Worm (Caenorhabditis elegans) whole organism, L1 larva: ENCODE measurements around the gene pgm-3.

ENCODE experiments used
- ama-1 ChIP-seq: fragments of 150-350 bp; optimal IDR thresholded peaks from 2 replicates; lab custom pipeline; 2014
- blmp-1 ChIP-seq: fragments of 150-350 bp; optimal IDR thresholded peaks from 2 replicates; lab custom pipeline; 2014; ENCODE audit warnings: missing biosample characterization, missing genetic modification characterization
- ceh-82 ChIP-seq, 3 experiments: fragments of 150-350 bp in 1 of 3; sonication (generic microtip) in 2 of 3; optimal IDR thresholded peaks; 2 replicates each; lab custom pipeline; 2014 to 2017; ENCODE audit warnings: missing biosample characterization in 3 of 3, missing genetic modification characterization in 3 of 3
- ceh-88 ChIP-seq: fragments of 200-800 bp; sonication (Bioruptor generic); IDR thresholded peaks from 2 replicates; pipeline ENCODE4 v1.3.6; 2022; ENCODE audit warnings: missing genetic modification characterization, missing compliant biosample characterization
- dpl-1 ChIP-seq, 3 experiments: fragments of 150-350 bp in 2 of 3; sonication (generic microtip) in 1 of 3; optimal IDR thresholded peaks; 2 replicates each; lab custom pipeline; 2014 to 2017; ENCODE audit warnings: missing biosample characterization in 3 of 3, missing genetic modification characterization in 3 of 3, missing genetic modification reagents in 3 of 3
- dsc-1 ChIP-seq: sonication (generic microtip); optimal IDR thresholded peaks from 2 replicates; lab custom pipeline; 2016; ENCODE audit warnings: mild to moderate bottlenecking, missing genetic modification characterization, missing compliant biosample characterization
- efl-1 ChIP-seq, 4 experiments: fragments of 150-350 bp; optimal IDR thresholded peaks in 3 of 4; peaks in 1 of 4; 1 replicate in 1 of 4; 2 replicates in 3 of 4; lab custom pipeline; 2014; ENCODE audit warnings: missing biosample characterization in 2 of 4, missing genetic modification characterization in 2 of 4, missing genetic modification reagents in 2 of 4
- egl-13 ChIP-seq: sonication (generic microtip); optimal IDR thresholded peaks from 2 replicates; lab custom pipeline; 2016; ENCODE audit warnings: missing genotype, missing genetic modification reagents, missing genetic modification characterization, missing compliant biosample characterization
- elt-2 ChIP-seq: sonication (generic microtip); optimal IDR thresholded peaks from 2 replicates; lab custom pipeline; 2016; ENCODE audit warnings: missing genetic modification characterization, mild to moderate bottlenecking, inconsistent platforms, missing compliant biosample characterization, missing genetic modification reagents
- fkh-10 ChIP-seq: sonication (generic microtip); optimal IDR thresholded peaks from 2 replicates; lab custom pipeline; 2017; ENCODE audit warnings: missing biosample characterization, missing genetic modification reagents, missing genetic modification characterization
- fkh-4 ChIP-seq: sonication (generic microtip); optimal IDR thresholded peaks from 2 replicates; lab custom pipeline; 2016; ENCODE audit warnings: missing compliant biosample characterization, missing genetic modification characterization, borderline replicate concordance
- fkh-8 ChIP-seq: sonication (generic microtip); optimal IDR thresholded peaks from 2 replicates; lab custom pipeline; 2016; ENCODE audit warnings: mild to moderate bottlenecking, missing genetic modification characterization, missing compliant biosample characterization
- fos-1 ChIP-seq: fragments of 150-350 bp; optimal IDR thresholded peaks from 2 replicates; lab custom pipeline; 2014; ENCODE audit warnings: missing biosample characterization, missing genetic modification characterization
- irx-1 ChIP-seq: sonication (generic microtip); optimal IDR thresholded peaks from 2 replicates; lab custom pipeline; 2016; ENCODE audit warnings: missing genetic modification characterization, missing compliant biosample characterization
- isw-1 ChIP-seq: fragments of 200-800 bp; sonication (Bioruptor generic); IDR thresholded peaks from 2 replicates; pipeline ENCODE4 v1.3.6; 2022; ENCODE audit warnings: missing genetic modification characterization, missing compliant biosample characterization
- jun-1 ChIP-seq: fragments of 150-350 bp; optimal IDR thresholded peaks from 2 replicates; lab custom pipeline; 2014; ENCODE audit warnings: missing biosample characterization, missing genetic modification reagents, missing genetic modification characterization
- lin-13 ChIP-seq: fragments of 150-350 bp; optimal IDR thresholded peaks from 2 replicates; lab custom pipeline; 2014; ENCODE audit warnings: missing biosample characterization, missing genetic modification reagents, missing genetic modification characterization
- lin-14 ChIP-seq: fragments of 200-800 bp; sonication (Bioruptor generic); optimal IDR thresholded peaks from 2 replicates; lab custom pipeline; 2018; ENCODE audit warnings: mild to moderate bottlenecking, missing genetic modification characterization, moderate library complexity, missing compliant biosample characterization
- lin-35 ChIP-seq, 2 experiments: fragments of 150-350 bp; optimal IDR thresholded peaks; 2 replicates each; lab custom pipeline; 2014; ENCODE audit warnings: missing biosample characterization in 2 of 2, missing genetic modification characterization in 2 of 2, missing genetic modification reagents in 2 of 2
- lsy-2 ChIP-seq, 2 experiments: fragments of 150-350 bp; optimal IDR thresholded peaks; 2 replicates each; lab custom pipeline; 2014; ENCODE audit warnings: missing biosample characterization in 2 of 2, missing genetic modification characterization in 2 of 2
- mep-1 ChIP-seq: fragments of 150-350 bp; optimal IDR thresholded peaks from 2 replicates; lab custom pipeline; 2014; ENCODE audit warnings: missing biosample characterization, missing genetic modification characterization
- nhr-237 ChIP-seq: fragments of 150-350 bp; optimal IDR thresholded peaks from 2 replicates; lab custom pipeline; 2014; ENCODE audit warnings: missing biosample characterization, missing genetic modification characterization
- nhr-47 ChIP-seq: sonication (generic microtip); optimal IDR thresholded peaks from 2 replicates; lab custom pipeline; 2016; ENCODE audit warnings: mild to moderate bottlenecking, missing genetic modification characterization, moderate library complexity, missing compliant biosample characterization
- nhr-71 ChIP-seq: sonication (generic microtip); optimal IDR thresholded peaks from 2 replicates; lab custom pipeline; 2016; ENCODE audit warnings: mild to moderate bottlenecking, missing genetic modification characterization, moderate library complexity, missing compliant biosample characterization
- nhr-76 ChIP-seq: sonication (generic microtip); optimal IDR thresholded peaks from 2 replicates; lab custom pipeline; 2017; ENCODE audit warnings: missing biosample characterization, missing genetic modification characterization
- pag-3 ChIP-seq: sonication (generic microtip); optimal IDR thresholded peaks from 2 replicates; lab custom pipeline; 2017; ENCODE audit warnings: missing genetic modification characterization, mild to moderate bottlenecking, missing compliant biosample characterization, antibody characterized with exemption, borderline replicate concordance; ENCODE audit not compliant: insufficient read depth
- pqm-1 ChIP-seq: sonication (generic microtip); optimal IDR thresholded peaks from 3 replicates; lab custom pipeline; 2017; ENCODE audit warnings: missing biosample characterization, missing genetic modification characterization
- skn-1 ChIP-seq: fragments of 150-350 bp; optimal IDR thresholded peaks from 2 replicates; lab custom pipeline; 2014; ENCODE audit warnings: missing biosample characterization, missing genetic modification characterization
- sox-4 ChIP-seq: sonication (generic microtip); optimal IDR thresholded peaks from 2 replicates; lab custom pipeline; 2016; ENCODE audit warnings: missing genetic modification characterization, missing compliant biosample characterization
- sup-37 ChIP-seq: fragments of 200-800 bp; sonication (Bioruptor generic); optimal IDR thresholded peaks from 2 replicates; lab custom pipeline; 2018; ENCODE audit warnings: mild to moderate bottlenecking, missing genetic modification characterization, missing compliant biosample characterization
- swsn-7 ChIP-seq: sonication (generic microtip); optimal IDR thresholded peaks from 2 replicates; lab custom pipeline; 2016; ENCODE audit warnings: missing genetic modification characterization, missing compliant biosample characterization
- tbx-2 ChIP-seq: sonication (generic microtip); optimal IDR thresholded peaks from 2 replicates; lab custom pipeline; 2016; ENCODE audit warnings: missing genetic modification characterization, missing compliant biosample characterization
- tlp-1 ChIP-seq: fragments of 150-350 bp; optimal IDR thresholded peaks from 2 replicates; lab custom pipeline; 2014; ENCODE audit warnings: missing biosample characterization, missing genetic modification characterization
- unc-130 ChIP-seq: fragments of 150-350 bp; optimal IDR thresholded peaks from 2 replicates; lab custom pipeline; 2017; ENCODE audit warnings: missing biosample characterization, missing genetic modification characterization, inconsistent platforms
- unc-30 ChIP-seq: sonication (generic microtip); optimal IDR thresholded peaks from 2 replicates; lab custom pipeline; 2017; ENCODE audit warnings: missing biosample characterization, missing genetic modification characterization
- unc-86 ChIP-seq: sonication (generic microtip); optimal IDR thresholded peaks from 2 replicates; lab custom pipeline; 2016; ENCODE audit warnings: missing genetic modification characterization, missing compliant biosample characterization
- xbp-1 ChIP-seq: sonication (generic microtip); optimal IDR thresholded peaks from 2 replicates; lab custom pipeline; 2016; ENCODE audit warnings: missing genetic modification characterization, missing compliant biosample characterization
- zag-1 ChIP-seq: fragments of 150-350 bp; optimal IDR thresholded peaks from 2 replicates; lab custom pipeline; 2014; ENCODE audit warnings: missing biosample characterization, missing genetic modification characterization
- ztf-4 ChIP-seq: fragments of 150-350 bp; optimal IDR thresholded peaks from 2 replicates; lab custom pipeline; 2014; ENCODE audit warnings: missing biosample characterization, missing genetic modification characterization

pgm-3 gene

ce11 chrIV:8762471-8762870 lies 36.9 kb downstream of the pgm-3 start:
- TF ChIP-seq mep-1 (tag; lab: Kevin White, UChicago) (no peak), nhr-47 (tag; lab: Kevin White, UChicago) (peak; percentile 45), lsy-2 (tag; optimal IDR thresholded peaks at IDR 0.05; lab: Kevin White, UChicago) (peak; percentile 21 to 43), fkh-10 (GFP tag; lab: Kevin White, UChicago) (peak; percentile 84), unc-30 (no peak), irx-1 (tag; lab: Kevin White, UChicago) (peak; percentile 24), lin-14 (GFP tag; lab: Kevin White, UChicago) (peak; percentile 92), dpl-1 (GFP tag; optimal IDR thresholded peaks at IDR 0.05; lab: Kevin White, UChicago) (peak in 1 of 3 experiments; percentile 32), pag-3 (tag; lab: Kevin White, UChicago) (no peak), nhr-71 (tag; lab: Kevin White, UChicago) (peak; percentile 53), swsn-7 (peak; percentile 49), fkh-8 (tag; lab: Kevin White, UChicago) (peak; percentile 47), ama-1 (lab: Kevin White, UChicago) (no peak), nhr-76 (tag; lab: Kevin White, UChicago) (no peak), elt-2 (tag; lab: Kevin White, UChicago) (no peak), fos-1 (peak; percentile 5), sox-4 (tag; lab: Kevin White, UChicago) (no peak), unc-130 (tag; lab: Kevin White, UChicago) (no peak), pqm-1 (tag; lab: Kevin White, UChicago) (no peak), lin-35 (GFP tag; optimal IDR thresholded peaks at IDR 0.05; lab: Kevin White, UChicago) (peak in 1 of 2 experiments; percentile 43), zag-1 (tag; lab: Kevin White, UChicago) (peak; percentile 48), unc-86 (tag; lab: Kevin White, UChicago) (peak; percentile 49), ztf-4 (tag; lab: Kevin White, UChicago) (no peak), efl-1 (optimal IDR thresholded peaks at IDR 0.05; lab: Kevin White, UChicago) (peak; percentile 43 to 56), efl-1 (GFP tag; optimal IDR thresholded peaks at IDR 0.05 in 1 of 2; lab: Kevin White, UChicago) (peak in 1 of 2 experiments; percentile 9), ceh-88 (GFP tag; lab: Robert Waterston, UW) (no peak), fkh-4 (tag; lab: Kevin White, UChicago) (peak; percentile 65), skn-1 (peak; percentile 11), isw-1 (GFP tag; lab: Robert Waterston, UW) (peak; percentile 35), egl-13 (tag; lab: Kevin White, UChicago) (peak; percentile 46), tbx-2 (tag; lab: Kevin White, UChicago) (peak; percentile 41), dsc-1 (peak; percentile 92), tlp-1 (tag; lab: Kevin White, UChicago) (no peak), nhr-237 (no peak), lin-13 (GFP tag; lab: Kevin White, UChicago) (no peak), ceh-82 (tag; optimal IDR thresholded peaks at IDR 0.05; lab: Kevin White, UChicago) (peak; percentile 15 to 66 (median 34)), sup-37 (GFP tag; lab: Kevin White, UChicago) (no peak), xbp-1 (peak; percentile 14), jun-1 (tag; lab: Kevin White, UChicago) (no peak)

DNA sequence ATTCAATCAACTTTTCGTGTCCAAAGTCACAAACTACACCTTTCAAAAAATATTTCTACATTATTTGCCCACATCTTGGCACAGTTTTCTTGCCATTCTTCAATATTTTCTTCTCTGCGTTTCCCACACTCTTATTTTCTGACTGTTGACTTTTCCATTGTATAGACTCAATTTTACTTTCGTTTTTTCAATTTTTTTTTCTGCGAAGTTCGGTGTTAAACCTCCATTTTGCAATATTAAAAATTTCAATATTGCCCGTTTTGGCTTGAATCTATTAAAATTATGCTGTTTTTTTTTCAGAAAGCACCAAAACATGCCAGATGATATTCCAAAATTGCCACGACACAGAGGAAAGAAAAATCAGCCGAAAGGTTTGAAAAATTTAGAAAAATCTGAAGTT lies 39.0 kb downstream of the pgm-3 start, which contains the start of gene cdc-50.B:
TSS of gene cdc-50.B (plus strand) at position 301 of the 400 bp plus-strand sequence.
- no peak for TF ChIP-seq pag-3 (tag; lab: Kevin White, UChicago)
- TF ChIP-seq blmp-1 (tag; lab: Kevin White, UChicago), result peak; percentile 18

DNA sequence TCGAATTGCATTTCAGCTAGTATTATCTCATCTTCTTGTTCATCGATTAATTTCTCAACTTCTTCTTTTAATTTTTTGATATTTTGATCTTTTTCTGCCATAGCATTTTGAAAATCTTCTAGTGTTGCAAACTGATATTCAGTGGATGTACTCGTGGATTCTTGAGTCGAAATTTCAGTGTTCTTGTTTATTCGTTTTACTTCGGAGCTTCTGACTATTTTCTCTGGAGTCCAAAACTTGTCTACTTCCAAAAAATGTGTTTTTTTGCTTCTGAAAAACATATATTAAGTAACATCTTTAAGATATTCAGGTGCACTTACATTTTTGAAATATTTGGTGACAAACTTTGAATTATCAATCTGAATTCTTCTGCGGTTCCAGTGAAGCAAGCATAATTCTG lies 44.0 kb downstream of the pgm-3 start, which contains the start of gene F20C5.5:
TSS of gene F20C5.5 (minus strand) at position 101 of the 400 bp plus-strand sequence.
- TF ChIP-seq blmp-1 (tag; lab: Kevin White, UChicago), result no peak
